Worm (Caenorhabditis elegans) whole organism, L2 larva: ENCODE data around the gene C06H5.11.
"Not testable (repeated sequence)": the region's sequence is repeated elsewhere in the genome, so short reads cannot be mapped to it uniquely, and the experiment has no call there.

Source experiments
- C34F6.9 ChIP-seq: fragments of 150-350 bp; optimal IDR thresholded peaks from 2 replicates; lab custom pipeline; 2014; ENCODE audit warnings: missing biosample characterization, missing genetic modification characterization
- F13H6.1 ChIP-seq: sonication (generic microtip); optimal IDR thresholded peaks from 2 replicates; lab custom pipeline; 2016; ENCODE audit warnings: missing genetic modification characterization, missing compliant biosample characterization
- R02D3.7 ChIP-seq: fragments of 150-350 bp; optimal IDR thresholded peaks from 2 replicates; lab custom pipeline; 2014; ENCODE audit warnings: missing biosample characterization, missing genetic modification characterization
- Y55F3AM.14 ChIP-seq: fragments of 200-800 bp; sonication (Bioruptor generic); optimal IDR thresholded peaks from 2 replicates; lab custom pipeline; 2018; ENCODE audit warnings: mild to moderate bottlenecking, missing genetic modification characterization, missing compliant biosample characterization
- aly-2 ChIP-seq: fragments of 150-350 bp; optimal IDR thresholded peaks from 2 replicates; lab custom pipeline; 2014; ENCODE audit warnings: missing biosample characterization, missing genetic modification characterization
- ama-1 ChIP-seq: fragments of 150-350 bp; optimal IDR thresholded peaks from 2 replicates; lab custom pipeline; 2018; ENCODE audit warnings: inconsistent platforms
- blmp-1 ChIP-seq: sonication (generic microtip); optimal IDR thresholded peaks from 2 replicates; lab custom pipeline; 2017; ENCODE audit warnings: missing genetic modification characterization, mild to moderate bottlenecking, missing compliant biosample characterization, antibody characterized with exemption, moderate library complexity; ENCODE audit not compliant: insufficient read depth
- ceh-16 ChIP-seq: fragments of 150-350 bp; optimal IDR thresholded peaks from 2 replicates; lab custom pipeline; 2014; ENCODE audit warnings: missing biosample characterization, missing genetic modification characterization
- ceh-82 ChIP-seq: fragments of 150-350 bp; optimal IDR thresholded peaks from 2 replicates; lab custom pipeline; 2014; ENCODE audit warnings: missing biosample characterization, missing genetic modification characterization
- crh-2 ChIP-seq: sonication (generic microtip); optimal IDR thresholded peaks from 2 replicates; lab custom pipeline; 2017; ENCODE audit warnings: missing biosample characterization, missing genetic modification characterization
- egl-27 ChIP-seq: sonication (generic microtip); optimal IDR thresholded peaks from 3 replicates; lab custom pipeline; 2017; ENCODE audit warnings: missing biosample characterization, missing genetic modification reagents, missing genetic modification characterization
- elt-1 ChIP-seq: fragments of 150-350 bp; optimal IDR thresholded peaks from 2 replicates; lab custom pipeline; 2014; ENCODE audit warnings: missing biosample characterization, missing genetic modification characterization
- elt-3 ChIP-seq: sonication (generic microtip); optimal IDR thresholded peaks from 2 replicates; lab custom pipeline; 2017; ENCODE audit warnings: missing biosample characterization, missing genetic modification characterization
- gmeb-1 ChIP-seq: fragments of 150-350 bp; optimal IDR thresholded peaks from 2 replicates; lab custom pipeline; 2014; ENCODE audit warnings: missing biosample characterization, missing genetic modification characterization
- lin-11 ChIP-seq: fragments of 150-350 bp; sonication (generic microtip); optimal IDR thresholded peaks from 2 replicates; lab custom pipeline; 2014; ENCODE audit warnings: missing biosample characterization, missing genetic modification characterization, inconsistent platforms, mixed read lengths
- lin-13 ChIP-seq: fragments of 150-350 bp; optimal IDR thresholded peaks from 2 replicates; lab custom pipeline; 2014; ENCODE audit warnings: missing biosample characterization, missing genetic modification reagents, missing genetic modification characterization
- lin-39 ChIP-seq: fragments of 150-350 bp; optimal IDR thresholded peaks from 2 replicates; lab custom pipeline; 2014; ENCODE audit warnings: missing biosample characterization, missing genetic modification reagents, missing genetic modification characterization
- lsy-2 ChIP-seq, 2 experiments: fragments of 150-350 bp in 1 of 2; sonication (generic microtip) in 1 of 2; optimal IDR thresholded peaks; 2 replicates each; lab custom pipeline; 2014 to 2017; ENCODE audit warnings: missing biosample characterization in 2 of 2, missing genetic modification characterization in 2 of 2
- mab-5 ChIP-seq: fragments of 150-350 bp; optimal IDR thresholded peaks from 2 replicates; lab custom pipeline; 2014; ENCODE audit warnings: missing biosample characterization, missing genetic modification characterization
- mbf-1 ChIP-seq: sonication (generic microtip); optimal IDR thresholded peaks from 2 replicates; lab custom pipeline; 2017; ENCODE audit warnings: missing biosample characterization, missing genetic modification characterization
- mdl-1 ChIP-seq, 2 experiments: fragments of 150-350 bp in 1 of 2; sonication (generic microtip) in 1 of 2; optimal IDR thresholded peaks; 2 replicates each; lab custom pipeline; 2017; ENCODE audit warnings: missing biosample characterization in 2 of 2, missing genetic modification characterization in 2 of 2
- nhr-10 ChIP-seq: sonication (generic microtip); optimal IDR thresholded peaks from 2 replicates; lab custom pipeline; 2017; ENCODE audit warnings: missing biosample characterization, missing genetic modification characterization
- nhr-11 ChIP-seq: fragments of 150-350 bp; optimal IDR thresholded peaks from 2 replicates; lab custom pipeline; 2014; ENCODE audit warnings: missing biosample characterization, missing genetic modification characterization
- nhr-12 ChIP-seq: fragments of 150-350 bp; optimal IDR thresholded peaks from 2 replicates; lab custom pipeline; 2014; ENCODE audit warnings: missing biosample characterization, missing genetic modification characterization
- nhr-129 ChIP-seq: fragments of 150-350 bp; optimal IDR thresholded peaks from 2 replicates; lab custom pipeline; 2014; ENCODE audit warnings: missing biosample characterization, missing genetic modification characterization
- nhr-21 ChIP-seq: fragments of 150-350 bp; optimal IDR thresholded peaks from 2 replicates; lab custom pipeline; 2014; ENCODE audit warnings: missing biosample characterization, missing genetic modification characterization
- nhr-237 ChIP-seq: fragments of 150-350 bp; optimal IDR thresholded peaks from 2 replicates; lab custom pipeline; 2014; ENCODE audit warnings: missing biosample characterization, missing genetic modification characterization
- nhr-25 ChIP-seq: fragments of 150-350 bp; sonication (generic microtip); optimal IDR thresholded peaks from 3 replicates; lab custom pipeline; 2014; ENCODE audit warnings: missing biosample characterization, missing genetic modification characterization
- nhr-6 ChIP-seq: fragments of 150-350 bp; optimal IDR thresholded peaks from 2 replicates; lab custom pipeline; 2014; ENCODE audit warnings: missing biosample characterization, missing genetic modification characterization
- nhr-77 ChIP-seq: fragments of 150-350 bp; optimal IDR thresholded peaks from 2 replicates; lab custom pipeline; 2014; ENCODE audit warnings: missing biosample characterization, missing genetic modification characterization
- peb-1 ChIP-seq: fragments of 150-350 bp; optimal IDR thresholded peaks from 2 replicates; lab custom pipeline; 2014; ENCODE audit warnings: missing biosample characterization, missing genetic modification characterization
- sem-4 ChIP-seq: fragments of 150-350 bp; optimal IDR thresholded peaks from 2 replicates; lab custom pipeline; 2014; ENCODE audit warnings: missing biosample characterization, missing genetic modification reagents, missing genetic modification characterization
- skn-1 ChIP-seq: sonication (generic microtip); optimal IDR thresholded peaks from 2 replicates; lab custom pipeline; 2017; ENCODE audit warnings: missing biosample characterization, missing genetic modification characterization
- sma-3 ChIP-seq: sonication (generic microtip); optimal IDR thresholded peaks from 2 replicates; lab custom pipeline; 2016; ENCODE audit warnings: missing genetic modification reagents, missing genetic modification characterization, missing compliant biosample characterization
- sma-9 ChIP-seq, 2 experiments: fragments of 150-350 bp in 1 of 2; sonication (generic microtip) in 1 of 2; optimal IDR thresholded peaks; 2 replicates each; lab custom pipeline; 2014 to 2016; ENCODE audit warnings: missing genetic modification characterization in 2 of 2, mild to moderate bottlenecking in 1 of 2, missing biosample characterization in 1 of 2, missing compliant biosample characterization in 1 of 2, missing genetic modification reagents in 1 of 2, moderate library complexity in 1 of 2
- snpc-4 ChIP-seq: fragments of 150-350 bp; optimal IDR thresholded peaks from 2 replicates; lab custom pipeline; 2014; ENCODE audit warnings: missing biosample characterization, missing genetic modification characterization
- unc-39 ChIP-seq: fragments of 150-350 bp; optimal IDR thresholded peaks from 2 replicates; lab custom pipeline; 2014; ENCODE audit warnings: missing biosample characterization, missing genetic modification characterization
- unc-55 ChIP-seq: fragments of 150-350 bp; sonication (generic microtip); optimal IDR thresholded peaks from 3 replicates; lab custom pipeline; 2014; ENCODE audit warnings: missing biosample characterization, missing genetic modification reagents, missing genetic modification characterization
- unc-62 ChIP-seq: fragments of 150-350 bp; optimal IDR thresholded peaks from 2 replicates; lab custom pipeline; 2014; ENCODE audit warnings: missing biosample characterization, missing genetic modification reagents, missing genetic modification characterization
- zag-1 ChIP-seq: fragments of 150-350 bp; optimal IDR thresholded peaks from 2 replicates; lab custom pipeline; 2014; ENCODE audit warnings: missing biosample characterization, missing genetic modification characterization
- ztf-1 ChIP-seq: fragments of 200-800 bp; sonication (Bioruptor generic); conservative IDR thresholded peaks from 2 replicates; pipeline ENCODE4 v1.3.6; 2022; ENCODE audit warnings: missing genetic modification characterization, missing compliant biosample characterization
- ztf-11 ChIP-seq: sonication (generic microtip); optimal IDR thresholded peaks from 2 replicates; lab custom pipeline; 2017; ENCODE audit warnings: missing biosample characterization, missing genetic modification characterization
- ztf-4 ChIP-seq: fragments of 150-350 bp; optimal IDR thresholded peaks from 2 replicates; lab custom pipeline; 2014; ENCODE audit warnings: missing biosample characterization, missing genetic modification characterization

C06H5.11 gene

ce11 chrV:17870569-17870968 lies 23.3 kb downstream of the C06H5.11 start, which contains the start of gene csn-1:
Gene csn-1, minus strand, starts transcription at chrV:17870651.
- TF ChIP-seq unc-55 (GFP tag; lab: Kevin White, UChicago) (peak; percentile 31), sma-3 (no peak), mdl-1 (tag; optimal IDR thresholded peaks at IDR 0.05; lab: Kevin White, UChicago) (no peak), lin-11 (tag; lab: Kevin White, UChicago) (no peak), lin-13 (GFP tag; lab: Kevin White, UChicago) (peak; percentile 4), peb-1 (tag; lab: Kevin White, UChicago) (no peak), ztf-1 (GFP tag; lab: Robert Waterston, UW) (no peak)

- not testable (repeated sequence) for TF ChIP-seq elt-3 (tag; lab: Kevin White, UChicago); R02D3.7 (tag; lab: Kevin White, UChicago); Y55F3AM.14 (GFP tag; lab: Kevin White, UChicago)
Measured at ce11 chrV:17865309-17865708, 28.6 kb downstream of the C06H5.11 start, which contains the start of gene Y59A8A.8. Gene Y59A8A.8, plus strand, starts transcription at chrV:17865609.

- no peak for TF ChIP-seq lsy-2 (tag; optimal IDR thresholded peaks at IDR 0.05; lab: Kevin White, UChicago)
- no peak for TF ChIP-seq lin-39 (tag; lab: Kevin White, UChicago)
- TF ChIP-seq nhr-10 (tag; lab: Kevin White, UChicago), result no peak
- TF ChIP-seq skn-1 (tag; lab: Kevin White, UChicago), result no peak
- no peak for TF ChIP-seq sma-9 (GFP tag; optimal IDR thresholded peaks at IDR 0.05; lab: Kevin White, UChicago)
- no peak for TF ChIP-seq sma-9 (tag; optimal IDR thresholded peaks at IDR 0.05; lab: Kevin White, UChicago)
- TF ChIP-seq gmeb-1 (tag; lab: Kevin White, UChicago), result no peak
- no peak for TF ChIP-seq sma-3
- TF ChIP-seq C34F6.9 (tag; lab: Kevin White, UChicago), result no peak
- TF ChIP-seq ceh-16 (tag; lab: Kevin White, UChicago), result no peak
- no peak for TF ChIP-seq ceh-82
Measured at ce11 chrV:17859519-17859918, 34.3 kb downstream of the C06H5.11 start.

- no peak for TF ChIP-seq elt-1
Measured at ce11 chrV:17859065-17859464, 34.8 kb downstream of the C06H5.11 start.

- TF ChIP-seq lsy-2 (tag; optimal IDR thresholded peaks at IDR 0.05; lab: Kevin White, UChicago), result peak; percentile 72 to 91
- TF ChIP-seq R02D3.7 (tag; lab: Kevin White, UChicago), result no peak
- no peak for TF ChIP-seq nhr-77
- peak; percentile 33 for TF ChIP-seq nhr-25
- TF ChIP-seq unc-39, result no peak
- TF ChIP-seq unc-62, result no peak
- TF ChIP-seq ceh-16 (tag; lab: Kevin White, UChicago), result peak; percentile 23
- no peak for TF ChIP-seq elt-1
- TF ChIP-seq nhr-11 (tag; lab: Kevin White, UChicago), result no peak
- TF ChIP-seq blmp-1 (tag; lab: Kevin White, UChicago), result peak; percentile 29
- peak; percentile 55 for TF ChIP-seq sem-4 (tag; lab: Kevin White, UChicago)
- TF ChIP-seq aly-2 (tag; lab: Kevin White, UChicago), result no peak
- TF ChIP-seq F13H6.1, result peak; percentile 94
- no peak for TF ChIP-seq ceh-82
- TF ChIP-seq nhr-10 (tag; lab: Kevin White, UChicago), result no peak
- TF ChIP-seq mbf-1 (tag; lab: Kevin White, UChicago), result no peak
- peak; percentile 76 for TF ChIP-seq snpc-4 (tag; lab: Kevin White, UChicago)
- peak; percentile 34 to 74 for TF ChIP-seq mdl-1 (tag; optimal IDR thresholded peaks at IDR 0.05; lab: Kevin White, UChicago)
- peak; percentile 80 for TF ChIP-seq egl-27
- no peak for TF ChIP-seq ztf-4 (tag; lab: Kevin White, UChicago)
- TF ChIP-seq nhr-6 (tag; lab: Kevin White, UChicago), result peak; percentile 55
- peak; percentile 78 for TF ChIP-seq lin-13 (GFP tag; lab: Kevin White, UChicago)
- peak; percentile 32 for TF ChIP-seq nhr-237 (tag; lab: Kevin White, UChicago)
- TF ChIP-seq nhr-129 (tag; lab: Kevin White, UChicago), result peak; percentile 91
- peak; percentile 80 for TF ChIP-seq sma-9 (GFP tag; optimal IDR thresholded peaks at IDR 0.05; lab: Kevin White, UChicago)
- TF ChIP-seq sma-9 (tag; optimal IDR thresholded peaks at IDR 0.05; lab: Kevin White, UChicago), result no peak
- peak; percentile 2 for TF ChIP-seq ztf-11 (tag; lab: Kevin White, UChicago)
- TF ChIP-seq elt-3 (tag; lab: Kevin White, UChicago), result no peak
- TF ChIP-seq lin-39 (tag; lab: Kevin White, UChicago), result no peak
- TF ChIP-seq mab-5 (tag; lab: Kevin White, UChicago), result peak; percentile 13
- peak; percentile 96 for TF ChIP-seq crh-2 (tag; lab: Kevin White, UChicago)
- TF ChIP-seq nhr-12, result no peak
- TF ChIP-seq peb-1 (tag; lab: Kevin White, UChicago), result no peak
- no peak for TF ChIP-seq Y55F3AM.14 (GFP tag; lab: Kevin White, UChicago)
- peak; percentile 67 for TF ChIP-seq nhr-21
- peak; percentile 52 for TF ChIP-seq gmeb-1 (tag; lab: Kevin White, UChicago)
- TF ChIP-seq ama-1 (lab: Kevin White, UChicago), result no peak
- peak; percentile 87 for TF ChIP-seq unc-55 (GFP tag; lab: Kevin White, UChicago)
- TF ChIP-seq skn-1 (tag; lab: Kevin White, UChicago), result no peak
- peak; percentile 74 for TF ChIP-seq zag-1
Measured at ce11 chrV:17857901-17858300, 36.0 kb downstream of the C06H5.11 start.
